Worm (Caenorhabditis elegans): Measurements from ENCODE around the gene str-164.

DNA sequence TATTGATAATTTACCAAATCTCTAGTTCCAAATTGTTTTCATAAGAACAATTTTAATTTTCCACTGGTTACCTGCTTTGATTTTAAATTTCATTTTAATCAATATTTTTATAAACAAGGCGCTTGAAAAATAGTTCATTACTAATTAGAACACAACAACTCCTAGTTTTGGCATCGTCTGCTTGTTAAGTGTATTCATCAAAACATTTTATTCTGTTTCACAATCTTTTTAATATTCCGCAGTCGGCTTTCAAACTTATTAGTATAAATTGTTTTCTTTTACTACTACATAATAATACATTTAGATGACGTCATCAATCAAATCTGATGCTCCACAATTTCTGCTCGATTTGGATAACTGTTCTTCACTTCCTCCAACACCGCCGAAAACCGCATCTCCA lies 41.9 kb downstream of the str-164 start, which contains the start of gene pes-1:
- TF ChIP-seq nhr-90 (tag; optimal IDR thresholded peaks at IDR 0.05) (no peak), nhr-27 (tag; optimal IDR thresholded peaks at IDR 0.05) (no peak), F49E8.2 (tag; optimal IDR thresholded peaks at IDR 0.05; ENCODE audit: insufficient read depth) (no peak)

Measured in whole organism, young adult.